Worm (Caenorhabditis elegans): Measurements from ENCODE around the gene R11G10.3.

The R11G10.3 gene

DNA sequence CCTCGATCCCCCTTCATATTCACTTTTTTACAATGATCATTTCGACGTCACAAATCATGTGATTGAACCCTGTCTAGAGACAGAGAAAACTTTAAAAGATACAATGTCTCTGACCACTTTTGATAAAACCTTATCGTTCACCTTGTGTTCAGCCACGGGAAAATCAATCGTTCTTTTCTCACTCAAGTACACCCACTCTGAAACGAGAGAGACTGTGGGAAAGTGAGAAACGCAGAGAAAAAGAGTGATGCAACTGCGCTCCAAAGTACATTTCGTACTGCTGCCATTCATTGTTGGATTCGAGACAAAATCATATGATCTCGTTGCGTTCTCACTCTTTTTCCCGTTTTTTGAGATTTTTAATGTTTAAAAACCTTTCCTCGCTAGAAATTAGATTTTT, 41.9 kb downstream of the R11G10.3 start (continued):
- TF ChIP-seq C38D4.7 (GFP tag; optimal IDR thresholded peaks at IDR 0.05) (no peak), unc-55 (GFP tag; optimal IDR thresholded peaks at IDR 0.05) (peak; percentile 45), sox-2 (GFP tag; IDR thresholded peaks at IDR 0.05) (peak; percentile 15; the same call in 1 of the 2 replicates), dmd-4 (tag; optimal IDR thresholded peaks at IDR 0.05; ENCODE audit: borderline replicate concordance) (no peak), T23F11.4 (GFP tag; optimal IDR thresholded peaks at IDR 0.05) (no peak), ceh-48 (tag; optimal IDR thresholded peaks at IDR 0.05) (peak; percentile 26), ceh-6 (GFP tag; optimal IDR thresholded peaks at IDR 0.05) (no peak), fkh-6 (tag; optimal IDR thresholded peaks at IDR 0.05) (no peak), pag-3 (tag; optimal IDR thresholded peaks at IDR 0.05; ENCODE audit: borderline replicate concordance) (no peak), hlh-6 (tag; optimal IDR thresholded peaks at IDR 0.05) (no peak), ahr-1 (tag; optimal IDR thresholded peaks at IDR 0.05) (no peak)

DNA sequence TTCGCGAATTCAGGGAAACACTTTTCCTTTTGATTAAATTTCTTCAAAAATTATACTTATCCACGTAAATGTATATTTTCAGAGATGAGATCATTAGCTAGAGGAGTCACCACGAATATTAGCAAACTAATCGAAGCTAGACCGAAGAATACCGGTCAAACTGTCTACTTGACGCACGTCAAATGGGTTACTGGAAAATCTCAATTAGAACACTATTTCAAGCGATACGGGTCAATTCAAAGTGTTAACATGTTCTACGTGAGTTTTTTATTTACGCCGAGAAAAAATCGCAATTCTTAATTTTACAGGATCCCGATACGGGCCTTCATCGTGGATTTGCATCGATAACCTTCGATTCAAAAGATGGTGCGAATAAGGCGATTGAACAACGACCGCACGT, 42.5 kb downstream of the R11G10.3 start, which contains the start of gene slrp-1:
Gene slrp-1 (plus strand): TSS at position 83 of the 400 bp plus-strand sequence.
- no peak for TF ChIP-seq pqm-1 (tag; optimal IDR thresholded peaks at IDR 0.05)
- no peak for TF ChIP-seq hlh-8 (tag; optimal IDR thresholded peaks at IDR 0.05)
- no peak for TF ChIP-seq ceh-2 (tag; optimal IDR thresholded peaks at IDR 0.05)

DNA sequence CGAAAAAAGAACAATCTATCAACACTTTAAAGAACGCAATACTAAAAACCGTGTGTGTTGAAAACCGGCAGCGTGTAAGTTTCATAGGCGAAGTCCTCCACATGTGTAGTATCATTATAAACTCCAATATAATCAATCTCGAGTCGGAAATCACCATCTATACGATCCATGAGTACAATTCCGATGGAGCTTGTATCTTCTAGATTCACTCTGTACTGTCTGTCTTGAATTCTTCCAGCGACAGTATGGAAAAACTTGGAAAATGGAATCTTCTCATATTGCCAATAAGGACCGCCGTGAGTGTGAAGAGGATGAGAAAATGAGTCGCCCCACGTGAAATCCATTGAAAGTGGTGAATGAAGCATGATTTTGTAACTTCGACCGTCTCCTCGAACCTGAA, 43.7 kb downstream of the R11G10.3 start:
- TF ChIP-seq pros-1 (tag; optimal IDR thresholded peaks at IDR 0.05): no peak
- no peak for TF ChIP-seq pqm-1 (tag; optimal IDR thresholded peaks at IDR 0.05)
- TF ChIP-seq C08G9.2 (tag; optimal IDR thresholded peaks at IDR 0.05): no peak
- TF ChIP-seq hlh-30 (tag; optimal IDR thresholded peaks at IDR 0.05; ENCODE audit: insufficient read depth): no peak
- TF ChIP-seq unc-55 (GFP tag; optimal IDR thresholded peaks at IDR 0.05): no peak
- TF ChIP-seq sox-2 (GFP tag; IDR thresholded peaks at IDR 0.05): no peak

DNA sequence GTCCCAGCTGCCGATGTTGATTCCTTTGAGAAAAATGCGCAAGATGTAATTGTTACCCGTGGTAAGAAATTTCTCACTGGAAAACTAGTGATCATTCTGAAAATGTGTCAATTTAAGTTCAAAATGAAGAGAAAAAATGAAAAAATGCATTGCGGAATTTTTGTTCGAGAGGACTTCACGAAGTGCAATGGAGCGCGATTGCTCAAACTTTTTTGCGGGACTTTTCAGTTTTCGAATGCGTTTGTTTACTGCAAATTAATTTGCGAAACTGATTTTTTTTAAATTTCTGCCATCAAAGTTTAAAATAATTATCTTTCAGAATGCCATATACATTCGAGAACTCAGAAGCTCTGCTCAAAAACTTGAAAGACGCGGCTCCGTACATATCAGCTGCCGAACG, 45.2 kb downstream of the R11G10.3 start, which contains the start of the genes nuaf-1 and bir-2:
Gene nuaf-1 (minus strand): TSS at position 98 of the 400 bp plus-strand sequence.
Gene bir-2 (plus strand): TSS at position 318 of the 400 bp plus-strand sequence.
- no peak for TF ChIP-seq lim-6 (tag; optimal IDR thresholded peaks at IDR 0.05)
- TF ChIP-seq ceh-31 (tag; optimal IDR thresholded peaks at IDR 0.05): peak; percentile 11
- no peak for TF ChIP-seq tbx-2 (tag; optimal IDR thresholded peaks at IDR 0.05)

DNA sequence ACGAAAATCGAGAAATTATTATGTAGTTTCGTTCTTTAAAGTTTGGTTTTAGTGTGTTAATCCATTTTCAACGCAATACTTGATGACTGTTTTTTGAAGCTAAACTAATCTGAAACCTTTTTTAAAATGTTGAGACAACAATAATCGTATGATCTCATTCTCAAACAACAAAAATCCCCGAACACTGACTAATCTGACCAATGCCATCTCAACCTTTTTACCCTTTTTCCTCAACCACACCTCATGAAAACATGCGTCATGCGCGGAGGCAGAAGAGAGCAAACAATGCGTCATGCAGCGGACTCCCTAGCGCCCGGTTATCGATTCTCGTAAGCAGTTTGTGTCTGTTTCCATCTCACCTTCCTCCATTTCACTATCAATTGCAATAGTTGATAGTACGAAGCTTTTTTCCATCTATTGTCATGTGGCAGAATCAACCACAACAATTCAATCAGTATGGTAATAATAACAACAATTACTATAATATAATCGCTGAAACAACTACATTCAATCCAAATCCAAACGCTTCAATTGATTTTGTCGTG, 48.5 kb downstream of the R11G10.3 start, which contains the start of gene C50B8.4:
Gene C50B8.4 (plus strand): TSS at position 299 of the 545 bp plus-strand sequence.
- TF ChIP-seq ceh-48 (tag; optimal IDR thresholded peaks at IDR 0.05) (peak; percentile 1), ets-4 (tag; optimal IDR thresholded peaks at IDR 0.05) (no peak)

DNA sequence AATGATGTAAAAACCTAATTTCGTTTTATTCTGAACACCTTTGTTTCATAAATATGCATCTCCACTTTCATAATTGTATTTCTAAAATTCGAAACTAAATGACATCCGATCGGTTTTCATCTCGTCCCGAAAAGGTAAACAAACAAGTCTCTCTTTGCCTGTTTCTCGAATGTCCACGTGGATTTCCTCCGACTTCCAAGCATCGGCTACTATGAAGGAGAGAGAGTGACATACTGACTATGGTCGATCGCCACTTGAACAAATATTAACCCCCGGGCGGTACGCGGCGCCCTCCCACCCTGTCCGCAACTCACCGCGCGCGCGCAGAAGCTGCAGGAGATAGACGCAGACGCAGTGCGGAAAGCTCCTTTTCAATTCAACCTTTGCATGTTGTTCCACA, 52.6 kb downstream of the R11G10.3 start:
- TF ChIP-seq tbx-2 (tag; optimal IDR thresholded peaks at IDR 0.05) (peak; percentile 13), ceh-2 (tag; optimal IDR thresholded peaks at IDR 0.05) (no peak), eyg-1 (tag; optimal IDR thresholded peaks at IDR 0.05) (no peak), nfya-1 (tag; optimal IDR thresholded peaks at IDR 0.05) (no peak), ceh-34 (tag; optimal IDR thresholded peaks at IDR 0.05) (peak; percentile 67), tbx-7 (tag; optimal IDR thresholded peaks at IDR 0.05) (no peak), ceh-19 (GFP tag; optimal IDR thresholded peaks at IDR 0.05) (peak; percentile 70), pha-2 (tag; optimal IDR thresholded peaks at IDR 0.05) (peak; percentile 36), unc-42 (tag; optimal IDR thresholded peaks at IDR 0.05) (no peak)

DNA sequence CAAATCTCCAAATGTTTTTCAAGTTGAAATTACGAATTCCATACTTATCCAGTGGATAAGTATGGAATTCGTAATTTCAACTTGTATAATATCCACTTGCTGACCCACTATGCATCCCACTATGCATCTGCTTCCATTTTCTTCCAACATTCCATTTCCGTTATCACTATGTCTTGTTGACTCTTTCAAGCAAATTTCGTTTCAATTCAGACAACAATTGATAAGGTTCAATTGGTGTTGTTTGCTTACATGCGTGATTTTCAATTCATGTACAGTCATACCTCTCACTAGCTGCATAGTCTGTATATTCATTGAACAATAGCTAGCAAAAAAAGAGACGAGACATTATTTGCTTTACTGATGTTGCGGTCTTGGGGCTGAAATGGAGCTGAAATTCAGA, 53.5 kb downstream of the R11G10.3 start:
- TF ChIP-seq elt-4 (tag; optimal IDR thresholded peaks at IDR 0.05) (no peak), hlh-15 (tag; optimal IDR thresholded peaks at IDR 0.05) (no peak), pqm-1 (tag; optimal IDR thresholded peaks at IDR 0.05) (no peak), T23F11.4 (GFP tag; optimal IDR thresholded peaks at IDR 0.05) (no peak), rnt-1 (tag; optimal IDR thresholded peaks at IDR 0.05) (no peak), mec-3 (tag; optimal IDR thresholded peaks at IDR 0.05; ENCODE audit: borderline replicate concordance) (no peak), ceh-6 (GFP tag; optimal IDR thresholded peaks at IDR 0.05) (no peak), ceh-34 (tag; optimal IDR thresholded peaks at IDR 0.05) (no peak), pat-9 (tag; optimal IDR thresholded peaks at IDR 0.05) (no peak), nhr-232 (tag; optimal IDR thresholded peaks at IDR 0.05) (no peak), hlh-13 (GFP tag; optimal IDR thresholded peaks at IDR 0.05) (no peak), ttx-3 (tag; optimal IDR thresholded peaks at IDR 0.05) (no peak), pha-2 (tag; optimal IDR thresholded peaks at IDR 0.05) (no peak), hlh-8 (tag; optimal IDR thresholded peaks at IDR 0.05) (no peak), sox-4 (tag; optimal IDR thresholded peaks at IDR 0.05) (no peak), ceh-22 (tag; optimal IDR thresholded peaks at IDR 0.05) (no peak), ceh-9 (tag; optimal IDR thresholded peaks at IDR 0.05) (no peak), nfya-1 (tag; optimal IDR thresholded peaks at IDR 0.05) (no peak)

All from whole organism, late embryonic.